Fruit fly (Drosophila melanogaster) whole organism, embryonic: Measurements from ENCODE around the gene Mabi.
"Not testable (repeated sequence)": the region's sequence is repeated elsewhere in the genome, so short reads cannot be mapped to it uniquely, and the experiment has no call there.

ENCODE experiments used
- Antp ChIP-seq: fragments of 200-800 bp; sonication (Bioruptor generic); optimal IDR thresholded peaks from 3 replicates; lab custom pipeline; 2016; ENCODE audit warnings: missing biosample characterization, missing genetic modification characterization
- Atf3 ChIP-seq: fragments of 200-800 bp; sonication (Bioruptor generic); optimal IDR thresholded peaks from 3 replicates; lab custom pipeline; 2016; ENCODE audit warnings: missing biosample characterization, missing genetic modification characterization
- B-H1 ChIP-seq: fragments of 200-800 bp; sonication (Bioruptor generic); IDR thresholded peaks from 3 replicates; pipeline ENCODE4 v1.3.6; 2022; ENCODE audit warnings: missing biosample characterization, missing genetic modification characterization
- CG13624 ChIP-seq: fragments of 200-800 bp; sonication (Bioruptor generic); optimal IDR thresholded peaks from 2 replicates; lab custom pipeline; 2016; ENCODE audit warnings: missing biosample characterization, missing genetic modification characterization
- CG15514 ChIP-seq: fragments of 200-800 bp; sonication (Bioruptor generic); optimal IDR thresholded peaks from 3 replicates; lab custom pipeline; 2017; ENCODE audit warnings: missing biosample characterization, missing genetic modification characterization, mild to moderate bottlenecking, moderate library complexity, missing genetic modification reagents
- CG15696 ChIP-seq: fragments of 200-800 bp; sonication (Bioruptor generic); optimal IDR thresholded peaks from 2 replicates; lab custom pipeline; 2019; ENCODE audit warnings: missing biosample characterization, mild to moderate bottlenecking, missing genetic modification characterization, moderate library complexity
- CG16779 ChIP-seq: fragments of 200-800 bp; sonication (Bioruptor generic); IDR thresholded peaks from 2 replicates; pipeline ENCODE4 v1.3.6; 2022; ENCODE audit warnings: missing biosample characterization, missing genetic modification characterization
- CG17359 ChIP-seq: fragments of 200-800 bp; sonication (Bioruptor generic); optimal IDR thresholded peaks from 3 replicates; lab custom pipeline; 2018; ENCODE audit warnings: missing biosample characterization, mild to moderate bottlenecking, missing genetic modification characterization, moderate library complexity
- CG2875 ChIP-seq: fragments of 200-800 bp; sonication (Bioruptor generic); optimal IDR thresholded peaks from 2 replicates; lab custom pipeline; 2017; ENCODE audit warnings: missing biosample characterization, mild to moderate bottlenecking, missing genetic modification characterization, missing genetic modification reagents
- CG30403 ChIP-seq: fragments of 200-800 bp; sonication (Bioruptor generic); optimal IDR thresholded peaks from 3 replicates; lab custom pipeline; 2016; ENCODE audit warnings: missing biosample characterization, missing genetic modification characterization
- CG3726 ChIP-seq: fragments of 200-800 bp; sonication (Bioruptor generic); IDR thresholded peaks from 3 replicates; pipeline ENCODE4, ENCODE4 v1.3.6; 2022; ENCODE audit warnings: missing biosample characterization, missing genetic modification characterization
- CG4360 ChIP-seq: fragments of 200-800 bp; sonication (Bioruptor generic); IDR thresholded peaks from 2 replicates; pipeline ENCODE4 v1.3.6; 2022; ENCODE audit warnings: missing biosample characterization, missing genetic modification characterization
- CG4424 ChIP-seq: fragments of 200-800 bp; sonication (Bioruptor generic); optimal IDR thresholded peaks from 3 replicates; lab custom pipeline; 2016; ENCODE audit warnings: missing biosample characterization, missing genetic modification characterization
- CG4854 ChIP-seq: fragments of 200-800 bp; sonication (Bioruptor generic); optimal IDR thresholded peaks from 2 replicates; lab custom pipeline; 2016; ENCODE audit warnings: missing biosample characterization, missing genetic modification characterization, inconsistent platforms
- CG7786 ChIP-seq: fragments of 200-800 bp; sonication (Bioruptor generic); optimal IDR thresholded peaks from 2 replicates; lab custom pipeline; 2016; ENCODE audit warnings: missing biosample characterization, missing genetic modification characterization
- CG9727 ChIP-seq: fragments of 200-800 bp; sonication (Bioruptor generic); optimal IDR thresholded peaks from 3 replicates; lab custom pipeline; 2017; ENCODE audit warnings: missing biosample characterization, mild to moderate bottlenecking, missing genetic modification characterization
- Dip3 ChIP-seq: fragments of 200-800 bp; sonication (Bioruptor generic); optimal IDR thresholded peaks from 3 replicates; lab custom pipeline; 2016; ENCODE audit warnings: missing biosample characterization, missing genetic modification characterization
- Drgx ChIP-seq: fragments of 200-800 bp; sonication (Bioruptor generic); IDR thresholded peaks from 2 replicates; pipeline ENCODE4 v1.3.6; 2022; ENCODE audit warnings: missing biosample characterization, missing genetic modification characterization
- E2f1 ChIP-seq: fragments of 200-800 bp; sonication (Bioruptor generic); IDR thresholded peaks from 2 replicates; pipeline ENCODE4 v1.3.6; 2022; ENCODE audit warnings: missing biosample characterization, missing genetic modification characterization
- MBD-R2 ChIP-seq: fragments of 200-800 bp; sonication (Bioruptor generic); IDR thresholded peaks from 2 replicates; pipeline ENCODE4 v1.3.6; 2022; ENCODE audit warnings: missing biosample characterization, missing genetic modification characterization
- Med ChIP-seq: fragments of 200-800 bp; sonication (Bioruptor generic); peaks from one replicate; lab custom pipeline; 2016; ENCODE audit warnings: missing biosample characterization, missing genetic modification characterization, mild to moderate bottlenecking, inconsistent platforms, moderate library complexity
- Mes4 ChIP-seq: fragments of 200-800 bp; sonication (Bioruptor generic); optimal IDR thresholded peaks from 2 replicates; lab custom pipeline; 2016; ENCODE audit warnings: missing biosample characterization, missing genetic modification characterization
- Nf-YA ChIP-seq: fragments of 200-800 bp; sonication (Bioruptor generic); IDR thresholded peaks from 2 replicates; pipeline ENCODE4 v1.3.6; 2022; ENCODE audit warnings: missing biosample characterization, missing genetic modification characterization
- Ptx1 ChIP-seq: fragments of 200-800 bp; sonication (Bioruptor generic); IDR thresholded peaks from 2 replicates; pipeline ENCODE4 v1.3.6; 2022; ENCODE audit warnings: missing biosample characterization, missing genetic modification characterization
- Rx ChIP-seq: fragments of 200-800 bp; sonication (Bioruptor generic); IDR thresholded peaks from 2 replicates; pipeline ENCODE4 v1.3.6; 2022; ENCODE audit warnings: missing biosample characterization, missing genetic modification characterization
- Side ChIP-seq: fragments of 200-800 bp; sonication (Bioruptor generic); optimal IDR thresholded peaks from 2 replicates; lab custom pipeline; 2016; ENCODE audit warnings: missing biosample characterization, missing genetic modification characterization
- Sox102F ChIP-seq: fragments of 200-800 bp; sonication (Bioruptor generic); optimal IDR thresholded peaks from 2 replicates; lab custom pipeline; 2018; ENCODE audit warnings: missing biosample characterization, mild to moderate bottlenecking, missing genetic modification characterization, moderate library complexity
- Spps ChIP-seq: fragments of 200-800 bp; sonication (Bioruptor generic); optimal IDR thresholded peaks from 2 replicates; lab custom pipeline; 2018; ENCODE audit warnings: missing biosample characterization, mild to moderate bottlenecking, missing genetic modification characterization
- Sry-δ ChIP-seq: fragments of 200-800 bp; sonication (Bioruptor generic); optimal IDR thresholded peaks from 2 replicates; lab custom pipeline; 2016; ENCODE audit warnings: missing biosample characterization, missing genetic modification characterization
- ase ChIP-seq: fragments of 200-800 bp; sonication (Bioruptor generic); IDR thresholded peaks from 3 replicates; pipeline ENCODE4 v1.3.6; 2022; ENCODE audit warnings: missing biosample characterization, missing genetic modification characterization
- chn ChIP-seq: fragments of 200-800 bp; sonication (Bioruptor generic); optimal IDR thresholded peaks from 2 replicates; lab custom pipeline; 2016; ENCODE audit warnings: missing biosample characterization, missing genetic modification characterization
- cwo ChIP-seq: fragments of 200-800 bp; sonication (Bioruptor generic); optimal IDR thresholded peaks from 3 replicates; lab custom pipeline; 2017; ENCODE audit warnings: missing biosample characterization, missing genetic modification characterization, mild to moderate bottlenecking, moderate library complexity, missing genetic modification reagents
- fd96Cb ChIP-seq: fragments of 200-800 bp; sonication (Bioruptor generic); optimal IDR thresholded peaks from 2 replicates; lab custom pipeline; 2018; ENCODE audit warnings: missing biosample characterization, mild to moderate bottlenecking, missing genetic modification characterization, moderate library complexity
- grau ChIP-seq: fragments of 200-800 bp; optimal IDR thresholded peaks from 3 replicates; lab custom pipeline; 2019; ENCODE audit warnings: missing biosample characterization, mild to moderate bottlenecking, missing genetic modification characterization, moderate library complexity
- inv ChIP-seq: fragments of 200-800 bp; sonication (Bioruptor generic); IDR thresholded peaks from 2 replicates; pipeline ENCODE4 v1.3.6; 2022; ENCODE audit warnings: missing biosample characterization, missing genetic modification characterization; ENCODE audit not compliant: partially characterized antibody
- kni ChIP-seq: fragments of 200-800 bp; sonication (Bioruptor generic); optimal IDR thresholded peaks from 3 replicates; lab custom pipeline; 2017; ENCODE audit warnings: mild to moderate bottlenecking, missing biosample characterization, missing genetic modification reagents, missing genetic modification characterization
- mld ChIP-seq: fragments of 200-800 bp; sonication (Bioruptor generic); IDR thresholded peaks from 3 replicates; pipeline ENCODE4 v1.3.6; 2022; ENCODE audit warnings: missing biosample characterization, missing genetic modification characterization; ENCODE audit not compliant: partially characterized antibody
- nerfin-1 ChIP-seq: fragments of 200-800 bp; sonication (Bioruptor generic); optimal IDR thresholded peaks from 3 replicates; lab custom pipeline; 2019; ENCODE audit warnings: missing biosample characterization, mild to moderate bottlenecking, missing genetic modification characterization, moderate library complexity
- nom ChIP-seq: fragments of 200-800 bp; sonication (Bioruptor generic); optimal IDR thresholded peaks from 2 replicates; lab custom pipeline; 2017; ENCODE audit warnings: missing biosample characterization, missing genetic modification characterization, mild to moderate bottlenecking, moderate library complexity, missing genetic modification reagents
- otp ChIP-seq: fragments of 200-800 bp; sonication (Bioruptor generic); IDR thresholded peaks from 3 replicates; pipeline ENCODE4, ENCODE4 v1.3.6; 2022; ENCODE audit warnings: missing biosample characterization, missing genetic modification characterization
- pan ChIP-seq, 4 experiments: fragments of >200 bp in 3 of 4; fragments of 200-800 bp in 1 of 4; sonication (Bioruptor generic) in 1 of 4; optimal IDR thresholded peaks in 3 of 4; IDR thresholded peaks in 1 of 4; 2 replicates each; pipeline versions ENCODE4 v1.3.6 to Lab custom; 2017 to 2022; ENCODE audit warnings: missing biosample characterization in 2 of 4, missing genetic modification characterization in 2 of 4, mixed read lengths in 1 of 4
- peb ChIP-seq: fragments of 200-800 bp; sonication (Bioruptor generic); IDR thresholded peaks from 2 replicates; pipeline ENCODE4 v1.3.6; 2022; ENCODE audit warnings: missing biosample characterization, missing genetic modification characterization
- pho ChIP-seq: fragments of 200-800 bp; sonication (Bioruptor generic); optimal IDR thresholded peaks from 2 replicates; lab custom pipeline; 2016; ENCODE audit warnings: missing biosample characterization, missing genetic modification characterization
- phol ChIP-seq: fragments of 200-800 bp; sonication (Bioruptor generic); optimal IDR thresholded peaks from 3 replicates; lab custom pipeline; 2018; ENCODE audit warnings: missing biosample characterization, mild to moderate bottlenecking, missing genetic modification characterization, moderate library complexity
- repo ChIP-seq: fragments of 200-800 bp; sonication (Bioruptor generic); optimal IDR thresholded peaks from 2 replicates; lab custom pipeline; 2016; ENCODE audit warnings: missing biosample characterization, missing genetic modification characterization
- sens ChIP-seq: fragments of 200-800 bp; sonication (Bioruptor generic); peaks from one replicate; lab custom pipeline; 2016; ENCODE audit warnings: missing biosample characterization, missing genetic modification characterization
- sens-2 ChIP-seq: fragments of 200-800 bp; sonication (Bioruptor generic); IDR thresholded peaks from 2 replicates; pipeline ENCODE4 v1.3.6; 2022; ENCODE audit warnings: missing biosample characterization, missing genetic modification characterization
- sisA ChIP-seq: fragments of 200-800 bp; sonication (Bioruptor generic); IDR thresholded peaks from 2 replicates; pipeline ENCODE4 v1.3.6; 2022; ENCODE audit warnings: missing biosample characterization, missing genetic modification characterization
- wdn ChIP-seq: fragments of 200-800 bp; sonication (Bioruptor generic); IDR thresholded peaks from 2 replicates; pipeline ENCODE4 v1.3.6; 2022; ENCODE audit warnings: missing biosample characterization, missing genetic modification characterization

The Mabi gene

dm6 chr2L:13215640-13216129, 18.8 kb downstream of the Mabi start (continued):
- TF ChIP-seq phol (tag; lab: Kevin White, UChicago) (peak; percentile 7), Med (GFP tag; lab: Kevin White, UChicago) (peak; percentile 97), CG15514 (GFP tag; lab: Kevin White, UChicago) (peak; percentile 28), Sox102F (GFP tag; lab: Kevin White, UChicago) (peak; percentile 38), MBD-R2 (peak; percentile 34; the same call in 1 of the 2 replicates), cwo (GFP tag; lab: Kevin White, UChicago) (peak; percentile 52), CG4360 (GFP tag; lab: Robert Waterston, UW) (peak; percentile 49), Side (GFP tag; lab: Kevin White, UChicago) (peak; percentile 1), CG4854 (peak; percentile 61), CG17359 (peak; percentile 83), nom (GFP tag; lab: Kevin White, UChicago) (peak; percentile 41), Dip3 (peak; percentile 28), peb (peak; percentile 58; the same call in 1 of the 2 replicates), CG4424 (GFP tag; lab: Kevin White, UChicago) (peak; percentile 35), CG3726 (GFP tag; lab: Robert Waterston, UW) (peak; percentile 46; the same call in 1 of the 3 replicates), Antp (peak; percentile 75), inv (peak; percentile 33; the same call in 1 of the 2 replicates), mld (GFP tag; lab: Robert Waterston, UW) (peak; percentile 69; the same call in 2 of the 3 replicates), wdn (GFP tag; lab: Robert Waterston, UW) (0 out of 2 replicates have a peak, but pooled peaks have one; percentile 29), sens-2 (0 out of 2 replicates have a peak, but pooled peaks have one; percentile 41), repo (GFP tag; lab: Kevin White, UChicago) (peak; percentile 73), CG15696 (tag; lab: Kevin White, UChicago) (peak; percentile 73), otp (peak; percentile 76), ase (GFP tag; lab: Robert Waterston, UW) (0 out of 3 replicates have a peak, but pooled peaks have one; percentile 43), Drgx (GFP tag; lab: Robert Waterston, UW) (peak; percentile 61), CG2875 (GFP tag; lab: Kevin White, UChicago) (peak; percentile 51), pho (GFP tag; lab: Kevin White, UChicago) (peak; percentile 56), Mes4 (GFP tag; lab: Kevin White, UChicago) (peak; percentile 58), chn (GFP tag; lab: Kevin White, UChicago) (peak; percentile 27), grau (tag; lab: Kevin White, UChicago) (peak; percentile 41), CG9727 (peak; percentile 25), CG30403 (GFP tag; lab: Kevin White, UChicago) (peak; percentile 30), Ptx1 (GFP tag; lab: Robert Waterston, UW) (peak; percentile 43; the same call in 1 of the 2 replicates), CG7786 (GFP tag; lab: Kevin White, UChicago) (peak; percentile 47), CG13624 (GFP tag; lab: Kevin White, UChicago) (peak; percentile 71), CG16779 (GFP tag; lab: Robert Waterston, UW) (peak; percentile 51; the same call in 1 of the 2 replicates), pan (GFP tag; optimal IDR thresholded peaks at IDR 0.05 in 1 of 2, IDR thresholded peaks at IDR 0.05 in 1 of 2) (peak in 1 of 2 experiments; percentile 73), Nf-YA (GFP tag; lab: Robert Waterston, UW) (peak; percentile 68), E2f1 (peak; percentile 49; the same call in 1 of the 2 replicates), sens (GFP tag; lab: Kevin White, UChicago) (peak; percentile 93), sisA (GFP tag; lab: Robert Waterston, UW) (peak; percentile 49; the same call in 1 of the 2 replicates), nerfin-1 (tag; lab: Kevin White, UChicago) (peak; percentile 28), kni (GFP tag; lab: Kevin White, UChicago) (peak; percentile 95), Spps (tag; lab: Kevin White, UChicago) (peak; percentile 15), Atf3 (GFP tag; lab: Kevin White, UChicago) (peak; percentile 21), B-H1 (GFP tag; lab: Robert Waterston, UW) (peak; percentile 40; the same call in 1 of the 3 replicates), fd96Cb (tag; lab: Kevin White, UChicago) (peak; percentile 59), Rx (0 out of 2 replicates have a peak, but pooled peaks have one; percentile 14), Sry-δ (GFP tag; lab: Kevin White, UChicago) (peak; percentile 29)
- not testable (repeated sequence) for TF ChIP-seq pan (optimal IDR thresholded peaks at IDR 0.05; lab: Kevin White, UChicago)
